Worm (Caenorhabditis elegans): ENCODE data around the gene Y37D8A.16.

The Y37D8A.16 gene

DNA sequence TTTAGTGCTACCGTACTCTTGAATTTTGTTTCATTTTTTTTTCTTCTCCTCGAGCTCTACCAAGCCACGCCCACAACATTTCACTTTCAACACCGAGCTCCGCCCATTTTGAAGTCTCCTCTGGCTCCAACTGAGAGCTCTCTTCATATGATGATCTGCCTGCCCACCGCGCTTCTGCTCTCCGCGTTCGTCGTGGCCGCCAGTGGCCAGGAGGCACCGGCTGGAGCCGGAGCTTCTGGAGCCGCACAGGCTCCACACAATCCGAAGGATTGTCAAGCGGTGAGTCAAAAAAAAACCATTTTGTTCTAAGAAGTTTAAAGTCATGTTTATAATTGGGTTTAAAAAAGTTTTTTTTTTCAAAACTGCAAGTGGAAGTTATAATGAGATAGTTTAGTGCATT lies 8.1 kb downstream of the Y37D8A.16 start, which contains the start of gene flp-14:
flp-14 (plus strand) TSS at position 146 of the 400 bp plus-strand sequence.
- TF ChIP-seq madf-10 (tag; optimal IDR thresholded peaks at IDR 0.05) (no peak), egrh-3 (GFP tag; IDR thresholded peaks at IDR 0.05) (peak; percentile 77; the same call in 1 of the 2 replicates), atf-7 (tag; optimal IDR thresholded peaks at IDR 0.05) (no peak), madf-6 (GFP tag; IDR thresholded peaks at IDR 0.05) (no peak), zfh-2 (GFP tag; conservative IDR thresholded peaks at IDR 0.05) (peak; percentile 85), unc-62 (GFP tag; optimal IDR thresholded peaks at IDR 0.05) (no peak), lir-1 (GFP tag; conservative IDR thresholded peaks at IDR 0.05) (no peak)

DNA sequence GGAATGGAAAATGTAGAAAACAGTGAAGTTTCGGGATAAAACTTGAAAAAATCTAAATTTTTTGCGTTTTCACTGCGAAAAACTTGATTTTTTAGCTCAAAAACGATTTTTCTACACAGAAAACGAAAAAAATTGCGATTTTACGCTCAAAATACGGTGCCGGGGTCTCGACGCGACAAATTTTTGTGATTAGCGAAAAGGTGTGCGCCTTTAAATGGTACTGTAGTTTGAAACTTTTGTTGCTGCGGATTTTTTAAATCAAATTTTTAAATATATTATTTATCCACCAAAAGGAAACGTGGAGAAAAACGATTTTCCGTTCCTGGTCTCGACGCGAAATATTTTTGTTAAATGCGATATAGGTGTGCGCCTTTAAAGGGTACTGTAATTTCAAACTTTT lies 11.3 kb downstream of the Y37D8A.16 start:
- TF ChIP-seq madf-10 (tag; optimal IDR thresholded peaks at IDR 0.05) (no peak), ets-4 (GFP tag; optimal IDR thresholded peaks at IDR 0.05) (no peak), lin-35 (GFP tag; optimal IDR thresholded peaks at IDR 0.05) (no peak), madf-6 (GFP tag; IDR thresholded peaks at IDR 0.05) (peak; percentile 39), ceh-91 (GFP tag; IDR thresholded peaks at IDR 0.05) (0 out of 2 replicates have a peak, but pooled peaks have one; percentile 15), rpc-1 (optimal IDR thresholded peaks at IDR 0.05) (no peak), rpc-1 (tag; optimal IDR thresholded peaks at IDR 0.05) (no peak), chd-7 (tag; optimal IDR thresholded peaks at IDR 0.05) (no peak), Y95B8A.8 (GFP tag; IDR thresholded peaks at IDR 0.05) (no peak), B0336.3 (GFP tag; IDR thresholded peaks at IDR 0.05) (no peak), ceh-79 (tag; optimal IDR thresholded peaks at IDR 0.05) (no peak), lsl-1 (GFP tag; optimal IDR thresholded peaks at IDR 0.05) (peak; percentile 73), ztf-25 (GFP tag; IDR thresholded peaks at IDR 0.05) (no peak), F49E8.2 (tag; optimal IDR thresholded peaks at IDR 0.05; ENCODE audit: insufficient read depth) (no peak), snpc-4 (GFP tag; optimal IDR thresholded peaks at IDR 0.05) (no peak), snpc-4 (tag; optimal IDR thresholded peaks at IDR 0.05) (no peak), bed-1 (GFP tag; IDR thresholded peaks at IDR 0.05) (no peak), F33H1.4 (GFP tag; IDR thresholded peaks at IDR 0.05) (peak; percentile 53; the same call in 1 of the 2 replicates), snpc-1.1 (tag; optimal IDR thresholded peaks at IDR 0.05; ENCODE audit: insufficient read depth) (no peak), cebp-1 (GFP tag; IDR thresholded peaks at IDR 0.05) (no peak), cebp-1 (tag; optimal IDR thresholded peaks at IDR 0.05) (no peak), unc-62 (GFP tag; optimal IDR thresholded peaks at IDR 0.05) (no peak), nfya-2 (GFP tag; IDR thresholded peaks at IDR 0.05) (no peak), pha-4 (tag; optimal IDR thresholded peaks at IDR 0.05) (no peak), ceh-58 (GFP tag; IDR thresholded peaks at IDR 0.05) (no peak), T26A5.8 (tag; optimal IDR thresholded peaks at IDR 0.05) (no peak), B0035.1 (tag; optimal IDR thresholded peaks at IDR 0.05) (no peak), ztf-18 (tag; optimal IDR thresholded peaks at IDR 0.05) (no peak), lin-54 (GFP tag; optimal IDR thresholded peaks at IDR 0.05) (no peak)

DNA sequence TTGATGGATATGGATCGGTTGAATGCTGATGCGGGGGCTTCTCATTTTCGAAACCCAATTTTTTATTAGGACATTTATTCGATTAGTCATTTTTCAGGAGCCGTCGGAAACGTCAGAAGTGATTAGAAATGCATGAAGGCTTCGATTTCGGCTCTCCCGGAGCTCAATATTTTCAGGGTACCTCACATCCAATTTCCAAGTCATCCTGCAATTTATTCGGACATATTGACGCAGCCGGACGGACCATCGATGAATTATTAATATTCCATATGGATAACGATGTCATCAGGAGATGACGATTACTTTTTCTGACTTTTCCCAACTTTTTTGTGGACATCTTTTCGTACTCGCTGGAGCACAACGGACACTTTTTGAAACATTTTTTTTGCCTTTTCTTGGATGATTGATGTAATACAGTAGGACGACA lies 11.9 kb downstream of the Y37D8A.16 start:
- TF ChIP-seq bed-2 (GFP tag; IDR thresholded peaks at IDR 0.05), result no peak
- TF ChIP-seq madf-3 (GFP tag; IDR thresholded peaks at IDR 0.05), result no peak
- no peak for TF ChIP-seq snpc-4 (GFP tag; optimal IDR thresholded peaks at IDR 0.05)
- peak in 2 of 4 experiments; percentile 36 to 42 for TF ChIP-seq snpc-4 (tag; optimal IDR thresholded peaks at IDR 0.05)
- peak; percentile 74 for TF ChIP-seq ceh-79 (tag; optimal IDR thresholded peaks at IDR 0.05)
- TF ChIP-seq B0035.1 (tag; optimal IDR thresholded peaks at IDR 0.05), result peak; percentile 75
- peak; percentile 51; the same call in 1 of the 2 replicates for TF ChIP-seq mcd-1 (GFP tag; IDR thresholded peaks at IDR 0.05)
- TF ChIP-seq snpc-1.1 (tag; optimal IDR thresholded peaks at IDR 0.05; ENCODE audit: insufficient read depth), result no peak
- peak; percentile 64; the same call in 1 of the 2 replicates for TF ChIP-seq F39B2.1 (GFP tag; IDR thresholded peaks at IDR 0.05)
- TF ChIP-seq dox-1 (GFP tag; IDR thresholded peaks at IDR 0.05), result peak; percentile 37; the same call in 1 of the 2 replicates
- no peak for TF ChIP-seq F22D6.2 (tag; optimal IDR thresholded peaks at IDR 0.05)
- no peak for TF ChIP-seq snpc-1.3 (tag; optimal IDR thresholded peaks at IDR 0.05; ENCODE audit: insufficient read depth)
- peak; percentile 69 for TF ChIP-seq ama-1 (optimal IDR thresholded peaks at IDR 0.05)
- peak; percentile 1 to 59 for TF ChIP-seq ama-1 (GFP tag; optimal IDR thresholded peaks at IDR 0.05)
- 0 out of 2 replicates have a peak, but pooled peaks have one; percentile 11 for TF ChIP-seq madf-8 (GFP tag; conservative IDR thresholded peaks at IDR 0.05)
- peak; percentile 69 for TF ChIP-seq athp-1 (tag; optimal IDR thresholded peaks at IDR 0.05)
- TF ChIP-seq hsf-1 (GFP tag; IDR thresholded peaks at IDR 0.05), result peak; percentile 47; the same call in 1 of the 2 replicates
- peak; percentile 83 for TF ChIP-seq F49E8.2 (tag; optimal IDR thresholded peaks at IDR 0.05; ENCODE audit: insufficient read depth)
- TF ChIP-seq egl-18 (GFP tag; IDR thresholded peaks at IDR 0.05), result 0 out of 2 replicates have a peak, but pooled peaks have one; percentile 51
- TF ChIP-seq hmg-1.2 (GFP tag; IDR thresholded peaks at IDR 0.05), result peak; percentile 25
